Worm (Caenorhabditis elegans) whole organism, early embryonic: ENCODE results near the gene K01A12.2.

ENCODE experiments used
- ceh-13 ChIP-seq: fragments of 200-800 bp; sonication (Bioruptor generic); optimal IDR thresholded peaks from 2 replicates; lab custom pipeline; 2018; ENCODE audit warnings: mild to moderate bottlenecking, missing genetic modification characterization, missing compliant biosample characterization
- ets-7 ChIP-seq: sonication (generic microtip); optimal IDR thresholded peaks from 2 replicates; lab custom pipeline; 2016; ENCODE audit warnings: missing genotype, missing genetic modification characterization, missing compliant biosample characterization
- flt-1 ChIP-seq: fragments of 200-800 bp; sonication (Bioruptor generic); IDR thresholded peaks from 2 replicates; pipeline ENCODE4 v1.3.6; 2022; ENCODE audit warnings: missing genetic modification characterization, missing compliant biosample characterization
- hmbx-1 ChIP-seq: sonication (generic microtip); optimal IDR thresholded peaks from 2 replicates; lab custom pipeline; 2016; ENCODE audit warnings: mild to moderate bottlenecking, missing genetic modification characterization, missing compliant biosample characterization
- hmg-4 ChIP-seq: fragments of 200-800 bp; sonication (Bioruptor generic); optimal IDR thresholded peaks from 2 replicates; lab custom pipeline; 2018; ENCODE audit warnings: mild to moderate bottlenecking, missing genetic modification characterization, missing compliant biosample characterization
- pes-1 ChIP-seq: fragments of 200-800 bp; sonication (Bioruptor generic); IDR thresholded peaks from 2 replicates; pipeline ENCODE4 v1.3.6; 2022; ENCODE audit warnings: missing genetic modification reagents, missing genetic modification characterization, missing compliant biosample characterization
- tbx-11 ChIP-seq: fragments of 200-800 bp; sonication (Bioruptor generic); IDR thresholded peaks from 2 replicates; pipeline ENCODE4 v1.3.6; 2022; ENCODE audit warnings: missing genetic modification characterization, missing compliant biosample characterization
- tbx-37 ChIP-seq: fragments of 200-800 bp; sonication (Bioruptor generic); conservative IDR thresholded peaks from 2 replicates; pipeline ENCODE4 v1.3.6; 2022; ENCODE audit warnings: missing genetic modification reagents, missing genetic modification characterization, missing compliant biosample characterization
- tra-4 ChIP-seq: sonication (generic microtip); optimal IDR thresholded peaks from 2 replicates; lab custom pipeline; 2017; ENCODE audit warnings: missing genetic modification characterization, missing compliant biosample characterization

DNA sequence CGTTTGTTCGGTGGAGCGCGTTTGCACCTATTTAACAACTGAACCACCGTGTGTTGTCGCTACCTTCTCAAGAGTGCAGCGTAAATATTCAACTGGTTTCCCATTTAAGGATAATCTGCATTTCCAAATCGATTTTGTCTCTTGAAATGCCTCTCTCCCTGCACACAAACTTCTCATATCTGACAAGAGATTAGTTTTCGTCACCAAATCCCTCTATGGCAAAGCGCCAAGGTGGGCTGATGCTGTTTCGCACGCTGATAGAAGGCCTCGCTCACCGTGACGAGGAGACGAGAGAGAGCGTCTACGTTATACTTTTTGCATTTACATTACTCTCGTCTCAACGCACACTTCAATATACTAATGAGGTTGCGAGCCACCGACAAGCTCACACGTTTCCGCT lies 13.4 kb upstream of the K01A12.2 start:
- no peak for TF ChIP-seq pes-1
- no peak for TF ChIP-seq hmg-4 (GFP tag; lab: Kevin White, UChicago)
- no peak for TF ChIP-seq hmbx-1 (tag; lab: Kevin White, UChicago)
- TF ChIP-seq tbx-11 (GFP tag; lab: Robert Waterston, UW), result no peak
- TF ChIP-seq tbx-37, result no peak
- no peak for TF ChIP-seq ceh-13 (GFP tag; lab: Kevin White, UChicago)
- no peak for TF ChIP-seq flt-1
- no peak for TF ChIP-seq tra-4 (tag; lab: Kevin White, UChicago)
- no peak for TF ChIP-seq ets-7 (tag; lab: Kevin White, UChicago)
